Worm (Caenorhabditis elegans): ENCODE data around the gene pals-28.
"Not testable (repeated sequence)": the region's sequence is repeated elsewhere in the genome, so short reads cannot be mapped to it uniquely, and the experiment has no call there.

ce11 chrIII:4378600-4379293 lies 5.8 kb upstream of the pals-28 start:
- not testable (repeated sequence) for TF ChIP-seq snpc-4, ceh-82, nhr-237, nhr-11, nhr-12, alr-1, dmd-4 (tag; optimal IDR thresholded peaks at IDR 0.05)
- TF ChIP-seq lin-13 (GFP tag; optimal IDR thresholded peaks at IDR 0.05) (peak; percentile 65), F13H6.1 (tag; optimal IDR thresholded peaks at IDR 0.05) (peak; percentile 53)

Data from whole organism, L2 larva.